Fruit fly (Drosophila melanogaster): ENCODE results near the gene CG32187.

- TF ChIP-seq CG8478 (optimal IDR thresholded peaks at IDR 0.05) = no peak
- TF ChIP-seq Dll (optimal IDR thresholded peaks at IDR 0.05) = no peak
- no peak for TF ChIP-seq pan (optimal IDR thresholded peaks at IDR 0.05)
- no peak for TF ChIP-seq psq (optimal IDR thresholded peaks at IDR 0.05)
- no peak for TF ChIP-seq EcR (GFP tag; optimal IDR thresholded peaks at IDR 0.05)
- no peak for TF ChIP-seq usp (GFP tag; optimal IDR thresholded peaks at IDR 0.05)
Measured at dm6 chr3L:17797494-17797893, 8.7 kb downstream of the CG32187 start, which contains the start of gene CG42816.

All from whole organism.